Worm (Caenorhabditis elegans) whole organism, young adult: ENCODE measurements around the gene nekl-4.
A peak's percentile ranks its signal among the peaks of the same experiment; 100 is the strongest.

Experiments used
- D2030.7 ChIP-seq: fragments of 200-800 bp; sonication (Bioruptor generic); IDR thresholded peaks from 2 replicates; pipeline ENCODE4 v1.3.6; 2022; ENCODE audit warnings: missing genetic modification reagents, missing genetic modification characterization, missing compliant biosample characterization
- T26A5.8 ChIP-seq: sonication (generic microtip); optimal IDR thresholded peaks from 2 replicates; lab custom pipeline; 2016; ENCODE audit warnings: missing genetic modification characterization, missing compliant biosample characterization
- athp-1 ChIP-seq: sonication (generic microtip); optimal IDR thresholded peaks from 2 replicates; lab custom pipeline; 2017; ENCODE audit warnings: mild to moderate bottlenecking, missing genetic modification characterization, missing compliant biosample characterization
- bed-2 ChIP-seq: fragments of 200-800 bp; sonication (Bioruptor generic); IDR thresholded peaks from 2 replicates; pipeline ENCODE4 v1.3.6; 2022; ENCODE audit warnings: missing genetic modification reagents, missing genetic modification characterization, missing compliant biosample characterization
- ceh-100 ChIP-seq: fragments of 200-800 bp; sonication (Bioruptor generic); IDR thresholded peaks from 2 replicates; pipeline ENCODE4 v1.3.6; 2022; ENCODE audit warnings: missing genetic modification reagents, missing genetic modification characterization, missing compliant biosample characterization
- ceh-27 ChIP-seq: fragments of 200-800 bp; sonication (Bioruptor generic); optimal IDR thresholded peaks from 2 replicates; lab custom pipeline; 2018; ENCODE audit warnings: mild to moderate bottlenecking, missing genetic modification characterization, moderate library complexity, missing compliant biosample characterization
- ceh-58 ChIP-seq: fragments of 200-800 bp; sonication (Bioruptor generic); IDR thresholded peaks from 2 replicates; pipeline ENCODE4 v1.3.6; 2022; ENCODE audit warnings: missing genetic modification characterization, missing compliant biosample characterization
- dpff-1 ChIP-seq: sonication (generic microtip); optimal IDR thresholded peaks from 2 replicates; lab custom pipeline; 2017; ENCODE audit warnings: mild to moderate bottlenecking, missing genetic modification characterization, missing compliant biosample characterization
- dpl-1 ChIP-seq: fragments of 150-350 bp; optimal IDR thresholded peaks from 2 replicates; lab custom pipeline; 2014; ENCODE audit warnings: missing biosample characterization, missing genetic modification reagents, missing genetic modification characterization
- egl-18 ChIP-seq: fragments of 200-800 bp; sonication (Bioruptor generic); IDR thresholded peaks from 2 replicates; pipeline ENCODE4 v1.3.6; 2022; ENCODE audit warnings: missing genetic modification reagents, missing genetic modification characterization, missing compliant biosample characterization
- fkh-3 ChIP-seq: sonication (generic microtip); optimal IDR thresholded peaks from 2 replicates; lab custom pipeline; 2016; ENCODE audit warnings: mild to moderate bottlenecking, missing genetic modification characterization, missing compliant biosample characterization
- let-526 ChIP-seq: fragments of 200-800 bp; sonication (Bioruptor generic); IDR thresholded peaks from 2 replicates; pipeline ENCODE4 v1.3.6; 2022; ENCODE audit warnings: missing genetic modification reagents, missing genetic modification characterization, missing compliant biosample characterization
- lin-26 ChIP-seq: fragments of 200-800 bp; sonication (Bioruptor generic); IDR thresholded peaks from 2 replicates; pipeline ENCODE4 v1.3.6; 2022; ENCODE audit warnings: missing genetic modification reagents, missing genetic modification characterization, missing compliant biosample characterization
- lin-35 ChIP-seq, 3 experiments: fragments of 150-350 bp in 2 of 3; sonication (generic microtip) in 1 of 3; optimal IDR thresholded peaks; 2 replicates each; lab custom pipeline; 2014 to 2018; ENCODE audit warnings: missing biosample characterization in 3 of 3, missing genetic modification characterization in 3 of 3, missing genetic modification reagents in 3 of 3
- lin-54 ChIP-seq: fragments of 200-800 bp; sonication (Bioruptor generic); optimal IDR thresholded peaks from 2 replicates; lab custom pipeline; 2018; ENCODE audit warnings: mild to moderate bottlenecking, missing genetic modification characterization, missing compliant biosample characterization
- lsy-27 ChIP-seq: sonication (generic microtip); optimal IDR thresholded peaks from 2 replicates; lab custom pipeline; 2017; ENCODE audit warnings: missing genetic modification characterization, mild to moderate bottlenecking, missing compliant biosample characterization, antibody characterized with exemption, missing genotype, borderline replicate concordance; ENCODE audit not compliant: insufficient read depth
- madf-10 ChIP-seq: sonication (generic microtip); optimal IDR thresholded peaks from 2 replicates; lab custom pipeline; 2016; ENCODE audit warnings: mild to moderate bottlenecking, missing genetic modification characterization, missing compliant biosample characterization
- madf-3 ChIP-seq: fragments of 200-800 bp; sonication (Bioruptor generic); IDR thresholded peaks from 2 replicates; pipeline ENCODE4 v1.3.6; 2022; ENCODE audit warnings: missing genetic modification reagents, missing genetic modification characterization, missing compliant biosample characterization
- nfya-1 ChIP-seq: sonication (generic microtip); optimal IDR thresholded peaks from 2 replicates; lab custom pipeline; 2017; ENCODE audit warnings: antibody characterized with exemption, missing compliant biosample characterization, missing genetic modification characterization, borderline replicate concordance; ENCODE audit not compliant: insufficient read depth
- nfyb-1 ChIP-seq: fragments of 200-800 bp; sonication (Bioruptor generic); IDR thresholded peaks from 2 replicates; pipeline ENCODE4 v1.3.6; 2022; ENCODE audit warnings: missing genetic modification reagents, missing genetic modification characterization, missing compliant biosample characterization
- nhr-179 ChIP-seq: sonication (generic microtip); optimal IDR thresholded peaks from 2 replicates; lab custom pipeline; 2016; ENCODE audit warnings: mild to moderate bottlenecking, missing genetic modification characterization, missing compliant biosample characterization
- rcor-1 ChIP-seq: fragments of 200-800 bp; sonication (Bioruptor generic); IDR thresholded peaks from 2 replicates; pipeline ENCODE4 v1.3.6; 2022; ENCODE audit warnings: missing genetic modification reagents, missing genetic modification characterization, missing compliant biosample characterization
- tbp1 ChIP-seq: fragments of 200-800 bp; sonication (Bioruptor generic); optimal IDR thresholded peaks from 2 replicates; lab custom pipeline; 2018; ENCODE audit warnings: mild to moderate bottlenecking, missing genetic modification characterization, missing compliant biosample characterization
- unc-62 ChIP-seq: fragments of 150-350 bp; optimal IDR thresholded peaks from 2 replicates; lab custom pipeline; 2014; ENCODE audit warnings: missing biosample characterization, missing genetic modification reagents, missing genetic modification characterization
- zfh-2 ChIP-seq: fragments of 200-800 bp; sonication (Bioruptor generic); conservative IDR thresholded peaks from 2 replicates; pipeline ENCODE4 v1.3.6; 2022; ENCODE audit warnings: missing genetic modification reagents, missing genetic modification characterization, missing compliant biosample characterization
- ztf-28 ChIP-seq: fragments of 200-800 bp; sonication (Bioruptor generic); IDR thresholded peaks from 2 replicates; pipeline ENCODE4 v1.3.6; 2022; ENCODE audit warnings: missing genetic modification reagents, missing genetic modification characterization, missing compliant biosample characterization

nekl-4 gene

ce11 chrIII:5472693-5473092 is 44.6 kb downstream of the nekl-4 start:
- no peak for TF ChIP-seq ceh-100
- no peak for TF ChIP-seq ceh-58 (GFP tag; lab: Robert Waterston, UW)
- TF ChIP-seq madf-3 (GFP tag; lab: Robert Waterston, UW): no peak
- TF ChIP-seq zfh-2 (GFP tag; lab: Robert Waterston, UW): 0 out of 2 replicates have a peak, but pooled peaks have one; percentile 18
- no peak for TF ChIP-seq athp-1 (tag; lab: Kevin White, UChicago)
- TF ChIP-seq ceh-27: no peak
- no peak for TF ChIP-seq let-526 (GFP tag; lab: Robert Waterston, UW)

ce11 chrIII:5469090-5469489 is 48.2 kb downstream of the nekl-4 start:
- no peak for TF ChIP-seq ztf-28 (GFP tag; lab: Robert Waterston, UW)
- no peak for TF ChIP-seq dpl-1 (GFP tag; lab: Kevin White, UChicago)
- peak; percentile 72; the same call in 1 of the 2 replicates for TF ChIP-seq nfyb-1 (GFP tag; lab: Robert Waterston, UW)
- TF ChIP-seq rcor-1 (GFP tag; lab: Robert Waterston, UW): no peak

ce11 chrIII:5464850-5465249 is 52.5 kb downstream of the nekl-4 start:
- TF ChIP-seq dpff-1 (tag; lab: Kevin White, UChicago): no peak
- no peak for TF ChIP-seq T26A5.8
- TF ChIP-seq lsy-27 (tag; lab: Kevin White, UChicago): no peak
- no peak for TF ChIP-seq tbp1
- no peak for TF ChIP-seq nhr-179 (tag; lab: Kevin White, UChicago)
- TF ChIP-seq, all 124 proteins: peak for 0

ce11 chrIII:5464077-5464476 is 53.2 kb downstream of the nekl-4 start, which contains the start of gene F48E8.2:
Gene F48E8.2 (plus strand): TSS chrIII:5464377.
- TF ChIP-seq fkh-3 (tag; lab: Kevin White, UChicago) (no peak), egl-18 (GFP tag; lab: Robert Waterston, UW) (no peak), rcor-1 (GFP tag; lab: Robert Waterston, UW) (no peak), nfya-1 (tag; lab: Kevin White, UChicago) (no peak), ztf-28 (GFP tag; lab: Robert Waterston, UW) (no peak), bed-2 (GFP tag; lab: Robert Waterston, UW) (no peak), unc-62 (GFP tag; lab: Kevin White, UChicago) (no peak), D2030.7 (GFP tag; lab: Robert Waterston, UW) (no peak), lin-26 (no peak), ceh-100 (no peak), lin-35 (GFP tag; optimal IDR thresholded peaks at IDR 0.05; lab: Kevin White, UChicago) (no peak), lin-54 (GFP tag; lab: Kevin White, UChicago) (no peak), madf-10 (tag; lab: Kevin White, UChicago) (no peak)
